Fruit fly (Drosophila melanogaster) whole organism, pupa: ENCODE data around the gene CG3558.

Experiments used
- CG10348 ChIP-seq: fragments of 200-800 bp; sonication (Bioruptor generic); IDR thresholded peaks from 2 replicates; pipeline ENCODE4 v1.3.6; 2022; ENCODE audit warnings: missing biosample characterization, missing genetic modification characterization
- CG12605 ChIP-seq: fragments of 200-800 bp; sonication (Bioruptor generic); IDR thresholded peaks from 2 replicates; pipeline ENCODE4 v1.3.6; 2022; ENCODE audit warnings: missing biosample characterization, missing genetic modification characterization
- CG13204 ChIP-seq: fragments of 200-800 bp; sonication (Bioruptor generic); optimal IDR thresholded peaks from 2 replicates; lab custom pipeline; 2018; ENCODE audit warnings: missing biosample characterization, mild to moderate bottlenecking, missing genetic modification characterization, moderate library complexity
- CG14655 ChIP-seq: fragments of 200-800 bp; sonication (Bioruptor generic); optimal IDR thresholded peaks from 3 replicates; lab custom pipeline; 2017; ENCODE audit warnings: mild to moderate bottlenecking, missing biosample characterization, missing genetic modification reagents, missing genetic modification characterization
- CG15710 ChIP-seq: fragments of 200-800 bp; sonication (Bioruptor generic); optimal IDR thresholded peaks from 2 replicates; lab custom pipeline; 2018; ENCODE audit warnings: missing biosample characterization, mild to moderate bottlenecking, missing genetic modification characterization, moderate library complexity
- CG17806 ChIP-seq: fragments of 200-800 bp; sonication (Bioruptor generic); optimal IDR thresholded peaks from 2 replicates; lab custom pipeline; 2018; ENCODE audit warnings: missing biosample characterization, mild to moderate bottlenecking, missing genetic modification characterization, moderate library complexity
- CG32121 ChIP-seq: fragments of 200-800 bp; sonication (Bioruptor generic); IDR thresholded peaks from 2 replicates; pipeline ENCODE4 v1.3.6; 2022; ENCODE audit warnings: missing biosample characterization, missing genetic modification characterization
- CG34367 ChIP-seq: fragments of 200-800 bp; sonication (Bioruptor generic); optimal IDR thresholded peaks from 2 replicates; lab custom pipeline; 2018; ENCODE audit warnings: missing biosample characterization, mild to moderate bottlenecking, missing genetic modification characterization
- CG4496 ChIP-seq: fragments of 200-800 bp; sonication (Bioruptor generic); IDR thresholded peaks from 3 replicates; pipeline ENCODE4 v1.3.6; 2022; ENCODE audit warnings: missing biosample characterization, missing genetic modification characterization
- CG8159 ChIP-seq: fragments of 200-800 bp; sonication (Bioruptor generic); optimal IDR thresholded peaks from 3 replicates; lab custom pipeline; 2018; ENCODE audit warnings: missing biosample characterization, mild to moderate bottlenecking, missing genetic modification characterization, moderate library complexity
- CG8301 ChIP-seq: fragments of 200-800 bp; sonication (Bioruptor generic); optimal IDR thresholded peaks from 2 replicates; lab custom pipeline; 2018; ENCODE audit warnings: missing biosample characterization, mild to moderate bottlenecking, missing genetic modification characterization
- CG9948 ChIP-seq: fragments of 200-800 bp; sonication (Bioruptor generic); optimal IDR thresholded peaks from 2 replicates; lab custom pipeline; 2018; ENCODE audit warnings: missing biosample characterization, mild to moderate bottlenecking, missing genetic modification characterization, moderate library complexity
- D1 ChIP-seq: fragments of 200-800 bp; sonication (Bioruptor generic); optimal IDR thresholded peaks from 2 replicates; lab custom pipeline; 2018; ENCODE audit warnings: missing biosample characterization, mild to moderate bottlenecking, missing genetic modification characterization, moderate library complexity
- EcR ChIP-seq: fragments of 200-800 bp; sonication (Bioruptor generic); optimal IDR thresholded peaks from 3 replicates; lab custom pipeline; 2019; ENCODE audit warnings: missing biosample characterization, missing genetic modification characterization, mild to moderate bottlenecking, moderate library complexity, missing genetic modification reagents
- Ets98B ChIP-seq: fragments of 200-800 bp; sonication (Bioruptor generic); IDR thresholded peaks from 2 replicates; pipeline ENCODE4 v1.3.6; 2022; ENCODE audit warnings: missing biosample characterization, missing genetic modification characterization
- Pif1A ChIP-seq: fragments of 200-800 bp; sonication (Bioruptor generic); optimal IDR thresholded peaks from 3 replicates; lab custom pipeline; 2016; ENCODE audit warnings: missing biosample characterization, missing genetic modification characterization
- Pif1B ChIP-seq: fragments of 200-800 bp; sonication (Bioruptor generic); optimal IDR thresholded peaks from 3 replicates; lab custom pipeline; 2016; ENCODE audit warnings: missing biosample characterization, missing genetic modification characterization
- Snoo ChIP-seq: fragments of 200-800 bp; sonication (Bioruptor generic); optimal IDR thresholded peaks from 3 replicates; lab custom pipeline; 2017; ENCODE audit warnings: missing biosample characterization, mild to moderate bottlenecking, missing genetic modification characterization, inconsistent platforms
- fd96Ca ChIP-seq: fragments of 200-800 bp; sonication (Bioruptor generic); IDR thresholded peaks from 3 replicates; pipeline ENCODE4 v1.3.6; 2022; ENCODE audit warnings: missing biosample characterization, missing genetic modification characterization
- gl ChIP-seq: fragments of 200-800 bp; sonication (Bioruptor generic); optimal IDR thresholded peaks from 2 replicates; lab custom pipeline; 2018; ENCODE audit warnings: missing biosample characterization, mild to moderate bottlenecking, missing genetic modification characterization
- rn ChIP-seq: fragments of 200-800 bp; sonication (Bioruptor generic); IDR thresholded peaks from 2 replicates; pipeline ENCODE4 v1.3.6; 2022; ENCODE audit warnings: missing biosample characterization, missing genetic modification characterization

Gene CG3558

DNA sequence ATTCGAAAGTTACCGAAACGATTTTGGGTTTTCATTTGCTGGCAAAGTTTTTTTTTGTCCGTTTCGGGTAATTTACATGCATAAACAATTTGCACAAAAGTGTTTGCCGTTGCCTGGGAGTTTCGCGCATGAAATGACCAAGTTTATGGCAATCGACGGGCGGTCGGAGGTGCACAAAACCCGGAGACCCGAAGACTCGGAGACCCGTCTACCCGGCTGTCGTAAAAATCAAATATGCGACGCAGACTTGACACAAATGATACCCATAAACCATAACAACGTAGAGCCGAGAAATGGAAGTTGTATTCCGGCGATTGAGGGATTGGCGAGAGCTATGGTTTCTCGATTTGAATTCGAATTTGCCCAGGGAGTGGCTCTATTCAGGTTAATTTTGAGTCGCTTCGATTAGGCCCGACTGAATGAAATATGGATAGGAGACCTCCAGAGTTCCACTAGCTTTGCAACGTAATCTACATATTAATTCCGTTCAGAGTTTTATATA lies 14.3 kb downstream of the CG3558 start:
- TF ChIP-seq fd96Ca (GFP tag; lab: Robert Waterston, UW): no peak
- TF ChIP-seq Snoo (tag; lab: Kevin White, UChicago): no peak
- TF ChIP-seq CG32121: no peak
- TF ChIP-seq CG17806: no peak
- no peak for TF ChIP-seq EcR (GFP tag; lab: Kevin White, UChicago)
- no peak for TF ChIP-seq D1
- TF ChIP-seq rn (GFP tag; lab: Robert Waterston, UW): no peak

- TF ChIP-seq gl: no peak
- no peak for TF ChIP-seq Snoo (tag; lab: Kevin White, UChicago)
- TF ChIP-seq CG32121: no peak
- TF ChIP-seq Pif1A (GFP tag; lab: Kevin White, UChicago): no peak
- TF ChIP-seq CG4496: no peak
- no peak for TF ChIP-seq Pif1B (GFP tag; lab: Kevin White, UChicago)
- TF ChIP-seq CG9948 (tag; lab: Kevin White, UChicago): no peak
- no peak for TF ChIP-seq CG8159
- no peak for TF ChIP-seq CG8301 (tag; lab: Kevin White, UChicago)
- TF ChIP-seq CG14655: no peak
Measured at dm6 chr2L:3009438-3009837, 16.8 kb downstream of the CG3558 start.

DNA sequence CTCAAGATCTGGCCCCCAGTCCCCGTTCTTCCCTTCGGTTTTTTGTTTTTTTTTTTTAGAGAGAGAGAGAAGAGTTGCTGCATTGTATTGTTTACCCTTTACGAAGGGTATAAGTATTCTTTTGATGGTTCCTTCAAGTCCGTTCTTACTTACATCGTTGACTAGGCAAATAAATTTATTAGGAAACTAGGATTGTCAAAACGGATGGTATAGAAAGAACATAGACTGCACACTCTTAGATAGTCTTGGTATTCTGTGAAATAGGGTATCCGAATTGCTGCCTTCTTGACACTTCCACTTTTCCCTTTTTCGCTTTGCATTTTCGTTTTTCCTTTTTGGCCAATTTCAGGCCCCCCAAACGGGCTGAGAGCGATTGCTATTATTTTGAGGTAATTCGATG lies 18.8 kb downstream of the CG3558 start:
- TF ChIP-seq CG17806 (peak; percentile 70), CG32121 (no peak), EcR (GFP tag; lab: Kevin White, UChicago) (no peak), CG10348 (GFP tag; lab: Robert Waterston, UW) (no peak), rn (GFP tag; lab: Robert Waterston, UW) (no peak), CG12605 (GFP tag; lab: Robert Waterston, UW) (no peak; the same call in 1 of the 2 replicates), Pif1A (GFP tag; lab: Kevin White, UChicago) (peak; percentile 75), CG14655 (peak; percentile 57), CG4496 (peak; percentile 60; the same call in 2 of the 3 replicates), gl (peak; percentile 21), CG8301 (tag; lab: Kevin White, UChicago) (peak; percentile 38), CG9948 (tag; lab: Kevin White, UChicago) (peak; percentile 57), Snoo (tag; lab: Kevin White, UChicago) (peak; percentile 78), CG13204 (GFP tag; lab: Kevin White, UChicago) (peak; percentile 22), Pif1B (GFP tag; lab: Kevin White, UChicago) (peak; percentile 79), fd96Ca (GFP tag; lab: Robert Waterston, UW) (peak; percentile 60; the same call in 2 of the 3 replicates), CG15710 (peak; percentile 73), Ets98B (GFP tag; lab: Robert Waterston, UW) (no peak), D1 (no peak), CG8159 (peak; percentile 80), CG34367 (tag; lab: Kevin White, UChicago) (peak; percentile 66)

- TF ChIP-seq Ets98B (GFP tag; lab: Robert Waterston, UW): peak; percentile 80
- no peak for TF ChIP-seq D1
- TF ChIP-seq Snoo (tag; lab: Kevin White, UChicago): peak; percentile 12
- TF ChIP-seq CG10348 (GFP tag; lab: Robert Waterston, UW): no peak
- TF ChIP-seq CG14655: peak; percentile 81
- peak; percentile 69 for TF ChIP-seq CG32121
- peak; percentile 44 for TF ChIP-seq Pif1B (GFP tag; lab: Kevin White, UChicago)
- TF ChIP-seq rn (GFP tag; lab: Robert Waterston, UW): no peak
- TF ChIP-seq CG12605 (GFP tag; lab: Robert Waterston, UW): peak; percentile 54; the same call in 1 of the 2 replicates
- no peak for TF ChIP-seq CG13204 (GFP tag; lab: Kevin White, UChicago)
- no peak for TF ChIP-seq CG8159
- peak; percentile 59 for TF ChIP-seq CG17806
- TF ChIP-seq CG15710: peak; percentile 52
- TF ChIP-seq CG8301 (tag; lab: Kevin White, UChicago): peak; percentile 67
- peak; percentile 39 for TF ChIP-seq CG34367 (tag; lab: Kevin White, UChicago)
- TF ChIP-seq gl: no peak
- TF ChIP-seq EcR (GFP tag; lab: Kevin White, UChicago): no peak
- TF ChIP-seq CG4496: peak; percentile 86
- peak; percentile 69 for TF ChIP-seq Pif1A (GFP tag; lab: Kevin White, UChicago)
- TF ChIP-seq CG9948 (tag; lab: Kevin White, UChicago): peak; percentile 57
- peak; percentile 74; the same call in 2 of the 3 replicates for TF ChIP-seq fd96Ca (GFP tag; lab: Robert Waterston, UW)
Measured at dm6 chr2L:3012780-3013179, 20.1 kb downstream of the CG3558 start.

- TF ChIP-seq EcR (GFP tag; lab: Kevin White, UChicago) (no peak), rn (GFP tag; lab: Robert Waterston, UW) (no peak), fd96Ca (GFP tag; lab: Robert Waterston, UW) (no peak), CG34367 (tag; lab: Kevin White, UChicago) (no peak), CG8159 (no peak), Snoo (tag; lab: Kevin White, UChicago) (no peak), Pif1B (GFP tag; lab: Kevin White, UChicago) (no peak), gl (no peak), CG9948 (tag; lab: Kevin White, UChicago) (no peak), CG14655 (no peak), CG32121 (no peak)
- TF ChIP-seq, all 21 proteins: peak for 0
Measured at dm6 chr2L:3018212-3018611, 25.5 kb downstream of the CG3558 start, which contains the start of the genes CG17224 and CG17264. Gene CG17224, minus strand, starts transcription at chr2L:3018308. Gene CG17264, plus strand, starts transcription at chr2L:3018508.

DNA sequence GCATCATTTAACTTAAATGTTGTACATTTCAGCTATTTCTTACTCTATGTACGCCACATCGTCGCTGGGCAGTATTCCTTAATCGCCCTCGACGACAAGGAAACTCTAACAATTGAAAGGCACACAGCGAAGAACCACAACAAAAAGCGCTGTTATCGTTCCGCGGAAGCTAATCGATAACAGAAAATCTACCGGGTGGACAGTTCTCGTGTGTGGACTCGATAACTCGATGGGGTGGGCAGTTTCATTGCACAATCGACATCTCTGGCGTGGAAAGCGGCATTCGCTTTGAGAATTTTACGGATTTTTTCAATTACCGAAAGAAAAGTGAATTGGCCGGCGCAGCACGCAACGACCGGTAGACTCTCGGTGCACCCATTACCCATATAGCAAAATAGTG lies 30.3 kb downstream of the CG3558 start, which contains the start of the genes alpha4GT1 and Prp40:
Gene alpha4GT1 (minus strand): TSS at position 156 of the 400 bp plus-strand sequence.
Gene Prp40 (plus strand): TSS at position 241 of the 400 bp plus-strand sequence.
- TF ChIP-seq CG13204 (GFP tag; lab: Kevin White, UChicago) (no peak), CG10348 (GFP tag; lab: Robert Waterston, UW) (no peak), CG32121 (no peak), D1 (no peak), CG12605 (GFP tag; lab: Robert Waterston, UW) (no peak), Snoo (tag; lab: Kevin White, UChicago) (no peak), CG8159 (no peak), Pif1B (GFP tag; lab: Kevin White, UChicago) (no peak)
